Worm (Caenorhabditis elegans) whole organism, L2 larva: Measurements from ENCODE around the gene npr-20.
A peak's percentile ranks its signal among the peaks of the same experiment; 100 is the strongest.

Experiments used
- F13H6.1 ChIP-seq: sonication (generic microtip); optimal IDR thresholded peaks from 2 replicates; lab custom pipeline; 2016; ENCODE audit warnings: missing genetic modification characterization, missing compliant biosample characterization
- alr-1 ChIP-seq: fragments of 150-350 bp; optimal IDR thresholded peaks from 2 replicates; lab custom pipeline; 2014; ENCODE audit warnings: missing biosample characterization, missing genetic modification characterization
- aly-2 ChIP-seq: fragments of 150-350 bp; optimal IDR thresholded peaks from 2 replicates; lab custom pipeline; 2014; ENCODE audit warnings: missing biosample characterization, missing genetic modification characterization
- ama-1 ChIP-seq: fragments of 150-350 bp; optimal IDR thresholded peaks from 2 replicates; lab custom pipeline; 2018; ENCODE audit warnings: inconsistent platforms
- blmp-1 ChIP-seq: sonication (generic microtip); optimal IDR thresholded peaks from 2 replicates; lab custom pipeline; 2017; ENCODE audit warnings: missing genetic modification characterization, mild to moderate bottlenecking, missing compliant biosample characterization, antibody characterized with exemption, moderate library complexity; ENCODE audit not compliant: insufficient read depth
- crh-2 ChIP-seq: sonication (generic microtip); optimal IDR thresholded peaks from 2 replicates; lab custom pipeline; 2017; ENCODE audit warnings: missing biosample characterization, missing genetic modification characterization
- dmd-4 ChIP-seq: sonication (generic microtip); optimal IDR thresholded peaks from 2 replicates; lab custom pipeline; 2017; ENCODE audit warnings: missing biosample characterization, missing genetic modification characterization
- elt-1 ChIP-seq: fragments of 150-350 bp; optimal IDR thresholded peaks from 2 replicates; lab custom pipeline; 2014; ENCODE audit warnings: missing biosample characterization, missing genetic modification characterization
- elt-3 ChIP-seq: sonication (generic microtip); optimal IDR thresholded peaks from 2 replicates; lab custom pipeline; 2017; ENCODE audit warnings: missing biosample characterization, missing genetic modification characterization
- fos-1 ChIP-seq: fragments of 150-350 bp; optimal IDR thresholded peaks from 2 replicates; lab custom pipeline; 2014; ENCODE audit warnings: missing biosample characterization, missing genetic modification characterization
- gmeb-1 ChIP-seq: fragments of 150-350 bp; optimal IDR thresholded peaks from 2 replicates; lab custom pipeline; 2014; ENCODE audit warnings: missing biosample characterization, missing genetic modification characterization
- lin-11 ChIP-seq: fragments of 150-350 bp; sonication (generic microtip); optimal IDR thresholded peaks from 2 replicates; lab custom pipeline; 2014; ENCODE audit warnings: missing biosample characterization, missing genetic modification characterization, inconsistent platforms, mixed read lengths
- mab-5 ChIP-seq: fragments of 150-350 bp; optimal IDR thresholded peaks from 2 replicates; lab custom pipeline; 2014; ENCODE audit warnings: missing biosample characterization, missing genetic modification characterization
- mdl-1 ChIP-seq, 2 experiments: fragments of 150-350 bp in 1 of 2; sonication (generic microtip) in 1 of 2; optimal IDR thresholded peaks; 2 replicates each; lab custom pipeline; 2017; ENCODE audit warnings: missing biosample characterization in 2 of 2, missing genetic modification characterization in 2 of 2
- nhr-10 ChIP-seq: sonication (generic microtip); optimal IDR thresholded peaks from 2 replicates; lab custom pipeline; 2017; ENCODE audit warnings: missing biosample characterization, missing genetic modification characterization
- nhr-12 ChIP-seq: fragments of 150-350 bp; optimal IDR thresholded peaks from 2 replicates; lab custom pipeline; 2014; ENCODE audit warnings: missing biosample characterization, missing genetic modification characterization
- nhr-129 ChIP-seq: fragments of 150-350 bp; optimal IDR thresholded peaks from 2 replicates; lab custom pipeline; 2014; ENCODE audit warnings: missing biosample characterization, missing genetic modification characterization
- nhr-21 ChIP-seq: fragments of 150-350 bp; optimal IDR thresholded peaks from 2 replicates; lab custom pipeline; 2014; ENCODE audit warnings: missing biosample characterization, missing genetic modification characterization
- nhr-23 ChIP-seq: fragments of 150-350 bp; optimal IDR thresholded peaks from 2 replicates; lab custom pipeline; 2014; ENCODE audit warnings: missing biosample characterization, missing genetic modification reagents, missing genetic modification characterization
- nhr-237 ChIP-seq: fragments of 150-350 bp; optimal IDR thresholded peaks from 2 replicates; lab custom pipeline; 2014; ENCODE audit warnings: missing biosample characterization, missing genetic modification characterization
- nhr-25 ChIP-seq: fragments of 150-350 bp; sonication (generic microtip); optimal IDR thresholded peaks from 3 replicates; lab custom pipeline; 2014; ENCODE audit warnings: missing biosample characterization, missing genetic modification characterization
- nhr-6 ChIP-seq: fragments of 150-350 bp; optimal IDR thresholded peaks from 2 replicates; lab custom pipeline; 2014; ENCODE audit warnings: missing biosample characterization, missing genetic modification characterization
- nhr-77 ChIP-seq: fragments of 150-350 bp; optimal IDR thresholded peaks from 2 replicates; lab custom pipeline; 2014; ENCODE audit warnings: missing biosample characterization, missing genetic modification characterization
- peb-1 ChIP-seq: fragments of 150-350 bp; optimal IDR thresholded peaks from 2 replicates; lab custom pipeline; 2014; ENCODE audit warnings: missing biosample characterization, missing genetic modification characterization
- sem-4 ChIP-seq: fragments of 150-350 bp; optimal IDR thresholded peaks from 2 replicates; lab custom pipeline; 2014; ENCODE audit warnings: missing biosample characterization, missing genetic modification reagents, missing genetic modification characterization
- skn-1 ChIP-seq: sonication (generic microtip); optimal IDR thresholded peaks from 2 replicates; lab custom pipeline; 2017; ENCODE audit warnings: missing biosample characterization, missing genetic modification characterization
- sma-9 ChIP-seq, 2 experiments: fragments of 150-350 bp in 1 of 2; sonication (generic microtip) in 1 of 2; optimal IDR thresholded peaks; 2 replicates each; lab custom pipeline; 2014 to 2016; ENCODE audit warnings: missing genetic modification characterization in 2 of 2, mild to moderate bottlenecking in 1 of 2, missing biosample characterization in 1 of 2, missing compliant biosample characterization in 1 of 2, missing genetic modification reagents in 1 of 2, moderate library complexity in 1 of 2
- snpc-4 ChIP-seq: fragments of 150-350 bp; optimal IDR thresholded peaks from 2 replicates; lab custom pipeline; 2014; ENCODE audit warnings: missing biosample characterization, missing genetic modification characterization
- unc-39 ChIP-seq: fragments of 150-350 bp; optimal IDR thresholded peaks from 2 replicates; lab custom pipeline; 2014; ENCODE audit warnings: missing biosample characterization, missing genetic modification characterization
- unc-55 ChIP-seq: fragments of 150-350 bp; sonication (generic microtip); optimal IDR thresholded peaks from 3 replicates; lab custom pipeline; 2014; ENCODE audit warnings: missing biosample characterization, missing genetic modification reagents, missing genetic modification characterization
- unc-62 ChIP-seq: fragments of 150-350 bp; optimal IDR thresholded peaks from 2 replicates; lab custom pipeline; 2014; ENCODE audit warnings: missing biosample characterization, missing genetic modification reagents, missing genetic modification characterization
- ztf-1 ChIP-seq: fragments of 200-800 bp; sonication (Bioruptor generic); conservative IDR thresholded peaks from 2 replicates; pipeline ENCODE4 v1.3.6; 2022; ENCODE audit warnings: missing genetic modification characterization, missing compliant biosample characterization

npr-20 gene

DNA sequence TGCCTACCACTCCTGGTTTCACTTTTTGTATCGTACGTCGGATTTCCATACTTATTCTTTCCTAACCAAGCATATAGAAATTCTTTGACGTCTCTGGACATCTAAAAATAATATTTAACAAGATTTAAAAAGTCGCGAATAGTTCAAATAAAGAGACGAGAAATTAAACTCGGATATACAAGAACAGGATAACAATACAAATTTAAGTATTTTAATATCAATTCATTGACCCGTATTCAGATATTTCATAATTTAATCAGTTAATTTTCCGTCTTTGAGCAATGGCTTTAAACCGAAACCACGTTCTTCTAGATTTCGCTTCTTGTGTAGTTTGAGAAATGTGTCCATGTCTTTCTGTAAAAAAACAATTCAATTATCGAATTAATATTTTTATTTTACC is 18.6 kb upstream of the npr-20 start, which contains the start of gene rha-1:
Gene rha-1, minus strand, starts transcription at position 101 of the 400 bp plus-strand sequence.
- TF ChIP-seq nhr-237 (tag; lab: Kevin White, UChicago) (no peak), elt-1 (tag; lab: Kevin White, UChicago) (no peak), unc-62 (GFP tag; lab: Kevin White, UChicago) (no peak), sem-4 (tag; lab: Kevin White, UChicago) (no peak), nhr-21 (tag; lab: Kevin White, UChicago) (no peak), nhr-25 (tag; lab: Kevin White, UChicago) (no peak), dmd-4 (tag; lab: Kevin White, UChicago) (no peak), alr-1 (tag; lab: Kevin White, UChicago) (no peak), lin-11 (tag; lab: Kevin White, UChicago) (no peak), peb-1 (no peak), mdl-1 (tag; optimal IDR thresholded peaks at IDR 0.05; lab: Kevin White, UChicago) (no peak), aly-2 (tag; lab: Kevin White, UChicago) (no peak)

DNA sequence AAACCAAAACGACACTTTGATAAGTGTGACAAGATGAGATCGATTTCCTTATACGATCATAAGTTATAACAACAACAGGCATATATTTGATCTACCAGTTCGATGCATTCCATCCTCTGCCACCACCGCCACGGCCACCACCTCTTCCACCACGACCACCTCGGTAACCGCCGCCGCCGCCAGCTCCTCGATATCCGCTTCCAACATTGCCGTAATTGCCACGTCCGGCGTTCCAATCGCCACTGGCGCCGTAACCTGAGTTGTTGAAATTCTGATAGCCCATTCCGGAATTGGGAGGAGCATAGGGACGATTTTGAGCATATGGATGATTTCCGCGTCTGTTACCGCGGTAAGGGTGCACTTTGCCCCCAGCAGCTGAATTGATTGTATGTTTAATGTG is 13.6 kb upstream of the npr-20 start:
- TF ChIP-seq mab-5, result no peak
- TF ChIP-seq F13H6.1, result no peak
- TF ChIP-seq nhr-6 (tag; lab: Kevin White, UChicago), result no peak
- TF ChIP-seq nhr-23 (tag; lab: Kevin White, UChicago), result no peak
- TF ChIP-seq skn-1 (tag; lab: Kevin White, UChicago), result no peak

DNA sequence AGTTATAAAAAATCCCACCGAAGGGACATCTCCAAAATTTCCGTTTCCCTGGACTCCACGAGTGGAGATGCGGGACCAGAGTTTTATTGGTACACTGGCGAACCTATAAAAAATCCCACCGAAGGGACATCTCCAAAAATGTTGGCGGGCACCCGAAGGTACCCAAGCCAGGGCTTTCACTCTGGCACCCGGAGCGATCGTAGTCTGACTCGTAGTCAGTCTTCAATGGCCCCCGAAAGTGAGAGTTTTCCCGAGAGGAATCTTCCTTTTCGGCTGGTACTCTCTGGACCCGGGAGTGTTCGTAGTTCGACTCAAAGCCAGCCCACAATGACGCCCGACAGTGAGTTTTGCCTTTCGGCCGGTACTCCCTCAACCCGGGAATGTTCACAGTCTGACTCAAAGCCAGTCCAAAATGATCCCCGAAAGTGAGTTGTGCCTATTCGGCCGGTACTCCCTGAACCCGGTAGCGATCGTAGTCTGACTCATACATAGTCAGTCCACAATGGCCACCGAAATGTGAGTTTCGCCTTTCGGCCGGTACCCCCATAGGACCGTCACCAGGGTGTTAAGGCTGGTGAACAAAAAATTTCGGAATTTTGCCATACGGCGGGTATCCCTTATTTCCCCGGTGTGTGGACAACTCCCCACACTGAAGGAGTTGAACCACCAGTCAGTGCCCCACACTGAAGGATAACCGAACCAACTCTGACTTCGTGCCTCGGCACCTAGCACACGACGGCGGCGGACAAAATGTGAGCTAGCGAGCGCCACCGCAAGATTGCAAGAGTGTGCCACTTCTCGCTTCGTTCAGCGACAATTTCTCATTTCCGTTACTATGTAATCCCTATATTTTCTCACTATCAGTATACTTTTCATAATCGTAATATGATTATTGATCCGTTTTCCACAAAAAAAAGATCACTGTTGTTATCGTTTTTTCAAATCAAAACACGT is 12.3 kb upstream of the npr-20 start:
- TF ChIP-seq snpc-4 (tag; lab: Kevin White, UChicago) (peak; percentile 67), nhr-77 (tag; lab: Kevin White, UChicago) (no peak)

DNA sequence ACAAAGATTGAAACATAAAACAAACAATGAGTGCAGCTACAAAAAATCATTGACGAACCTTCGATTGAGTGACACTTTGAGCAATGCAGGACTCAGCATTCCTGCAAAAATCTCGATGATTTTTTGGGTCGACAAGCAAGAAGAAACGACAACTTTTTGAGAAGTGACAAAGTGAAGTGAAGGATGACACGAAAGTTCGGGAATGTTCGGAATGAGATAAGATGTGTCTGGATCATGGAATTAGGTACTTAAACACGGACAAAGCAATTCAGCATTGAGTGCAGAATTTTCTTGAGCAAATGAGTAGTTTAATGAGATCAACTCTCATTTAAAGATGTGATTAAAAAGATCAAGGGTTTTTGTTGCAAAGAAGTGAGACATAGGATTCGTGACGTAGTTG is 8.9 kb upstream of the npr-20 start, which contains the start of gene T07D4.2:
Gene T07D4.2, minus strand, starts transcription at position 101 of the 400 bp plus-strand sequence.
- no peak for TF ChIP-seq lin-11 (tag; lab: Kevin White, UChicago)
- no peak for TF ChIP-seq dmd-4 (tag; lab: Kevin White, UChicago)
- TF ChIP-seq nhr-6 (tag; lab: Kevin White, UChicago), result no peak
- no peak for TF ChIP-seq sma-9 (GFP tag; optimal IDR thresholded peaks at IDR 0.05; lab: Kevin White, UChicago)
- TF ChIP-seq sma-9 (tag; optimal IDR thresholded peaks at IDR 0.05; lab: Kevin White, UChicago), result no peak
- TF ChIP-seq ama-1 (lab: Kevin White, UChicago), result no peak

DNA sequence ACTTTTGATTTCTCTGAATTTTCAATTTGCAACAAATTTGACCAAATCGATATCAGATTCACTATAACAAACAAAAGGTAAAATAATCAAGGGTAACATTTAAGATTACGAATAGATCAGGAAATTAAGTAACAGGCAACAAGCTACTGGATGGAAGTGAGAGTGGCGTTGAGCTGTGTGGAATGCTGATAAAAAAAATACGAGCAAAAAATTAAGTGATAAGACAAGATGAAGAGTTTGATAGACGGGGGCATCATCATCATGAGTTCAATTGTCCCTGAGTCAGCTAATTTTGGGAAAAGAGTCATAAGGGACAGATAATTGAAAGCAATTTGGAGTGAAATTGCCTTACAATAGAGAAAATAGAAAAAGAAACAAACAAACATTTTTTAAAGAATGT is 1.9 kb upstream of the npr-20 start:
- TF ChIP-seq unc-39 (tag; lab: Kevin White, UChicago) (no peak), nhr-25 (tag; lab: Kevin White, UChicago) (no peak), fos-1 (tag; lab: Kevin White, UChicago) (peak; percentile 93), alr-1 (tag; lab: Kevin White, UChicago) (no peak), gmeb-1 (no peak), crh-2 (tag; lab: Kevin White, UChicago) (peak; percentile 9)

DNA sequence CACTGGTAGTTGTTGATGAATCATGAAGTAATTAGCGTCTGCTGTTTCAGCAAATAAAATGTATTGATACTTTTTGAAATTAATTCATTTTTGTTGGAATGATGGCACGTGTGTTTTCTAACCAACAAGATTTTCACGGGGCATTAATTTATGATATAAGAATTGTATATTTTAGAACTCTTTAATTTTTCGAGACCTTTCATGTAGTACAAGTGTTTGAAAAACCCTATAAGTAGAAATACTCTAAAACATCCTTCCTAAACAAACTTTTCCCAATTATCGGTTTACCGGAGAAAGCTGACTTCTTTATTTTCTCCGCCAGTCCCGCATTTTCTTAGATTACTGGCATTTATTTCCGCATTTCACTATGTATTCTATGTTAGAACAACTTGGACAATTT is 5.4 kb downstream of the npr-20 start, which contains the start of gene snb-6:
Gene snb-6, minus strand, starts transcription at position 101 of the 400 bp plus-strand sequence.
- no peak for TF ChIP-seq nhr-237 (tag; lab: Kevin White, UChicago)
- no peak for TF ChIP-seq nhr-129 (tag; lab: Kevin White, UChicago)
- TF ChIP-seq nhr-12 (tag; lab: Kevin White, UChicago), result no peak
- TF ChIP-seq elt-3 (tag; lab: Kevin White, UChicago), result no peak
- TF ChIP-seq nhr-10 (tag; lab: Kevin White, UChicago), result no peak
- no peak for TF ChIP-seq blmp-1 (tag; lab: Kevin White, UChicago)
- TF ChIP-seq ztf-1 (GFP tag; lab: Robert Waterston, UW), result no peak
- no peak for TF ChIP-seq unc-55 (GFP tag; lab: Kevin White, UChicago)
